Worm (Caenorhabditis elegans): ENCODE measurements around the gene fbxc-18.
"Not testable (repeated sequence)": the region's sequence is repeated elsewhere in the genome, so short reads cannot be mapped to it uniquely, and the experiment has no call there.

The fbxc-18 gene

ce11 chrII:988437-988836 lies 21.6 kb upstream of the fbxc-18 start, which contains the start of gene fbxc-39 (continued):
- TF ChIP-seq hlh-30 (tag; optimal IDR thresholded peaks at IDR 0.05; ENCODE audit: insufficient read depth) (no peak), zip-11 (GFP tag; IDR thresholded peaks at IDR 0.05) (no peak), F10B5.3 (tag; optimal IDR thresholded peaks at IDR 0.05) (no peak), rbr-2 (tag; optimal IDR thresholded peaks at IDR 0.05) (no peak), hmg-1.1 (GFP tag; IDR thresholded peaks at IDR 0.05) (no peak)

ce11 chrII:985703-986102 lies 18.8 kb upstream of the fbxc-18 start, which contains the start of gene fbxc-40:
fbxc-40 (plus strand) TSS chrII:986003.
- not testable (repeated sequence) for TF ChIP-seq zag-1 (tag; optimal IDR thresholded peaks at IDR 0.05); tra-1 (GFP tag; IDR thresholded peaks at IDR 0.05); nhr-48 (tag; optimal IDR thresholded peaks at IDR 0.05)

ce11 chrII:982842-983241 lies 16.0 kb upstream of the fbxc-18 start, which contains the start of gene srh-274:
srh-274 (plus strand) TSS chrII:983142.
- TF ChIP-seq aha-1 (tag), result peak; percentile 45
- no peak for TF ChIP-seq T26A8.4 (GFP tag; IDR thresholded peaks at IDR 0.05)

- TF ChIP-seq unc-39 (tag; optimal IDR thresholded peaks at IDR 0.05) (no peak), F37D6.2 (tag; optimal IDR thresholded peaks at IDR 0.05) (no peak), unc-62 (GFP tag; optimal IDR thresholded peaks at IDR 0.05 in 1 of 2) (no peak), unc-62 (tag; optimal IDR thresholded peaks at IDR 0.05) (no peak), T20F7.1 (GFP tag; optimal IDR thresholded peaks at IDR 0.05) (no peak), ctbp-1 (GFP tag; IDR thresholded peaks at IDR 0.05) (no peak), daf-19 (GFP tag; conservative IDR thresholded peaks at IDR 0.05) (no peak), dve-1 (tag; optimal IDR thresholded peaks at IDR 0.05; ENCODE audit: insufficient read depth) (no peak), arid-1 (GFP tag; conservative IDR thresholded peaks at IDR 0.05) (no peak), tra-1 (GFP tag; IDR thresholded peaks at IDR 0.05) (no peak), lir-3 (tag; optimal IDR thresholded peaks at IDR 0.05) (no peak), snpc-4 (tag; optimal IDR thresholded peaks at IDR 0.05) (no peak), lin-13 (GFP tag; optimal IDR thresholded peaks at IDR 0.05) (no peak), F26F4.8 (GFP tag; conservative IDR thresholded peaks at IDR 0.05) (no peak), daf-8 (GFP tag; IDR thresholded peaks at IDR 0.05) (no peak)
Observed at ce11 chrII:979135-979534, 12.3 kb upstream of the fbxc-18 start, which contains the start of the genes fbxc-17 and fbxc-15. fbxc-17 (minus strand) TSS chrII:979235. fbxc-15 (plus strand) TSS chrII:979423.

ce11 chrII:977130-977529 lies 10.3 kb upstream of the fbxc-18 start:
- peak; percentile 78 for TF ChIP-seq lim-7 (GFP tag; IDR thresholded peaks at IDR 0.05)
- TF ChIP-seq nhr-41 (GFP tag; IDR thresholded peaks at IDR 0.05), result 0 out of 2 replicates have a peak, but pooled peaks have one; percentile 29
- 0 out of 2 replicates have a peak, but pooled peaks have one; percentile 31 for TF ChIP-seq Y48G9A.11 (GFP tag; IDR thresholded peaks at IDR 0.05)
- TF ChIP-seq F26F4.8 (GFP tag; conservative IDR thresholded peaks at IDR 0.05), result peak; percentile 68; the same call in 1 of the 2 replicates
- peak; percentile 66; the same call in 1 of the 2 replicates for TF ChIP-seq dmd-8 (GFP tag; IDR thresholded peaks at IDR 0.05)
- TF ChIP-seq egl-43 (GFP tag; IDR thresholded peaks at IDR 0.05), result peak; percentile 74; the same call in 1 of the 2 replicates
- 0 out of 2 replicates have a peak, but pooled peaks have one; percentile 51 for TF ChIP-seq ZK337.2 (GFP tag; IDR thresholded peaks at IDR 0.05)
- TF ChIP-seq ctbp-1 (GFP tag; IDR thresholded peaks at IDR 0.05), result peak; percentile 69
- TF ChIP-seq D1046.2 (GFP tag; IDR thresholded peaks at IDR 0.05), result peak; percentile 80
- peak; percentile 39 for TF ChIP-seq dmd-6 (GFP tag; IDR thresholded peaks at IDR 0.05)
- TF ChIP-seq tra-1 (GFP tag; IDR thresholded peaks at IDR 0.05), result 0 out of 2 replicates have a peak, but pooled peaks have one; percentile 18
- TF ChIP-seq vab-7 (GFP tag; IDR thresholded peaks at IDR 0.05), result peak; percentile 68
- TF ChIP-seq lin-1 (GFP tag; IDR thresholded peaks at IDR 0.05), result peak; percentile 75; the same call in 1 of the 2 replicates
- peak; percentile 64 for TF ChIP-seq snpc-1.2 (GFP tag; IDR thresholded peaks at IDR 0.05)
- 0 out of 4 replicates have a peak, but pooled peaks of 1 of the 2 experiments have one; percentile 68 for TF ChIP-seq madf-5 (GFP tag; IDR thresholded peaks at IDR 0.05)
- 0 out of 2 replicates have a peak, but pooled peaks have one; percentile 22 for TF ChIP-seq madf-9 (GFP tag; conservative IDR thresholded peaks at IDR 0.05)
